Fruit fly (Drosophila melanogaster): ENCODE data around the gene atk.

Gene atk

DNA sequence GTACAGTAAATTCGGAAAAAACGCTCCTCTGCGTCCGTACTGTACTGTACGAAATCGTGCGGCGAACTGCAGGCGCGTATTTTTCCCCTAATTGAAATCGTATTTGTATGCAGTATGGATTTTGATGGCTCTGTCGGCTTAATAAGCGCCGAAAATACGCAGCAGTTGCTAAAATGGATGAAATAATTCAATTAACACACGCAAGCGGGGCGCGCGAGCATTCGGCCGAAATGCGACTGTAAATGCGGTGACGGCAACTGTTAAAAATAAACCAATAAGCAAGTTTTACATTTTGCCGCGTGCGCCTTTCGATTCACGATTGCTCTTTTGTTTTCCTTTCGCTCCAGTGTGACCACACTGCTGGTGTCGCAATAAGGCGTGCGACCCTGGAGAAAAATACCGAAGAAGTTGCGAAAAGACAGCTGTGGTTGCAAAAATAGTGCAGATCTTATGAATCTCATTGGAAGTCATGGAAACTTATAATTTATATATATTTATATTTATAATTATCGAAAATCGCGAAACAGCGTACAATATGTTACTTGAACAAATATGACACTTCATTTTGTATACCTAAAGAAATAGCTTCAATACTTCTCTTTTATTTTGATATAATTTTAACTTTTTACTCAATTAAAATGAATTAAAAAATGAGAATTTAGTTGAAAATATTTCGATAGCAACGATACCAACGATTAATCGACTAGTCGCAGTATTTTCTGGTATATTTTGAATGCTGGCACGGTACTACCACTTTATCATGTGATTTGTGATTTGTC lies 8.5 kb upstream of the atk start, which contains the start of the genes CG32428 and CG5969 (continued):
- TF ChIP-seq Fer2 (tag; optimal IDR thresholded peaks at IDR 0.05), result peak; percentile 52
- peak; percentile 52; the same call in 1 of the 2 replicates for TF ChIP-seq CG31224 (GFP tag; IDR thresholded peaks at IDR 0.05)
- peak; percentile 58 for TF ChIP-seq sug (tag; optimal IDR thresholded peaks at IDR 0.05)
- peak; percentile 70 for TF ChIP-seq CG8924 (tag; optimal IDR thresholded peaks at IDR 0.05)
- TF ChIP-seq lab (GFP tag; optimal IDR thresholded peaks at IDR 0.05), result peak; percentile 72
- TF ChIP-seq CG12391 (tag; optimal IDR thresholded peaks at IDR 0.05), result peak; percentile 79
- TF ChIP-seq zen (tag; optimal IDR thresholded peaks at IDR 0.05), result peak; percentile 8
- TF ChIP-seq CG15011 (GFP tag; optimal IDR thresholded peaks at IDR 0.05), result no peak
- TF ChIP-seq CG10147 (GFP tag; optimal IDR thresholded peaks at IDR 0.05), result peak; percentile 65
- TF ChIP-seq CG18764 (GFP tag; optimal IDR thresholded peaks at IDR 0.05), result peak; percentile 13
- peak; percentile 36; the same call in 2 of the 3 replicates for TF ChIP-seq ci (GFP tag; IDR thresholded peaks at IDR 0.05)
- TF ChIP-seq CG7987 (GFP tag; optimal IDR thresholded peaks at IDR 0.05), result peak; percentile 12
- peak; percentile 55 for TF ChIP-seq CG15514 (GFP tag; optimal IDR thresholded peaks at IDR 0.05)
- TF ChIP-seq Dip3 (GFP tag; optimal IDR thresholded peaks at IDR 0.05), result peak; percentile 9
- TF ChIP-seq CG7372 (GFP tag; IDR thresholded peaks at IDR 0.05), result peak; percentile 45; the same call in 1 of the 2 replicates
- peak; percentile 53 for TF ChIP-seq CG13894 (tag; optimal IDR thresholded peaks at IDR 0.05)
- peak; percentile 65 for TF ChIP-seq CG30020 (tag; optimal IDR thresholded peaks at IDR 0.05)
- TF ChIP-seq CG11247 (GFP tag; IDR thresholded peaks at IDR 0.05), result peak; percentile 61
- peak; percentile 70 for TF ChIP-seq CG9817 (tag; optimal IDR thresholded peaks at IDR 0.05)
- peak; percentile 32 for TF ChIP-seq slou (GFP tag; optimal IDR thresholded peaks at IDR 0.05)
- peak; percentile 32 for TF ChIP-seq gcm (GFP tag; optimal IDR thresholded peaks at IDR 0.05)
- peak; percentile 7 for TF ChIP-seq CG6854 (GFP tag; optimal IDR thresholded peaks at IDR 0.05)
- peak; percentile 55 for TF ChIP-seq Deaf1 (tag; optimal IDR thresholded peaks at IDR 0.05)
- peak; percentile 28 for TF ChIP-seq CG12155 (GFP tag; optimal IDR thresholded peaks at IDR 0.05)
- peak; percentile 53 for TF ChIP-seq Hr3 (GFP tag; optimal IDR thresholded peaks at IDR 0.05)
- peak; percentile 65 for TF ChIP-seq sob (GFP tag; IDR thresholded peaks at IDR 0.05)
- peak; percentile 96 for TF ChIP-seq CG14710 (tag; optimal IDR thresholded peaks at IDR 0.05)
- TF ChIP-seq Ssrp (tag; optimal IDR thresholded peaks at IDR 0.05), result peak; percentile 28
- peak; percentile 80 for TF ChIP-seq CG2678 (tag; optimal IDR thresholded peaks at IDR 0.05)
- TF ChIP-seq Usf (GFP tag; optimal IDR thresholded peaks at IDR 0.05), result peak; percentile 55
- TF ChIP-seq Abd-B (GFP tag; optimal IDR thresholded peaks at IDR 0.05), result peak; percentile 65
- TF ChIP-seq CG18476 (GFP tag; optimal IDR thresholded peaks at IDR 0.05), result no peak
- peak; percentile 20 for TF ChIP-seq CG6813 (GFP tag; optimal IDR thresholded peaks at IDR 0.05)
- TF ChIP-seq Ets97D (GFP tag; optimal IDR thresholded peaks at IDR 0.05), result peak; percentile 39
- peak; percentile 46; the same call in 1 of the 2 replicates for TF ChIP-seq chm (GFP tag; IDR thresholded peaks at IDR 0.05)
- peak; percentile 29 for TF ChIP-seq CG30431 (GFP tag; optimal IDR thresholded peaks at IDR 0.05)
- peak; percentile 67 for TF ChIP-seq NfI (GFP tag; optimal IDR thresholded peaks at IDR 0.05)
- TF ChIP-seq CG3995 (GFP tag; optimal IDR thresholded peaks at IDR 0.05), result peak; percentile 95
- peak; percentile 36 for TF ChIP-seq ewg (GFP tag; optimal IDR thresholded peaks at IDR 0.05)
- TF ChIP-seq cwo (GFP tag; optimal IDR thresholded peaks at IDR 0.05), result peak; percentile 56
- TF ChIP-seq Dp (GFP tag; optimal IDR thresholded peaks at IDR 0.05), result peak; percentile 57
- no peak for TF ChIP-seq CG10543 (GFP tag; optimal IDR thresholded peaks at IDR 0.05)
- peak; percentile 52 for TF ChIP-seq BEAF-32 (GFP tag; optimal IDR thresholded peaks at IDR 0.05)
- TF ChIP-seq wdn (GFP tag; IDR thresholded peaks at IDR 0.05), result 0 out of 2 replicates have a peak, but pooled peaks have one; percentile 43
- TF ChIP-seq slbo (GFP tag; IDR thresholded peaks at IDR 0.05), result peak; percentile 89
- TF ChIP-seq insv (GFP tag; optimal IDR thresholded peaks at IDR 0.05), result peak in 1 of 2 experiments; percentile 70
- TF ChIP-seq Dref (GFP tag; IDR thresholded peaks at IDR 0.05), result peak; percentile 38; the same call in 1 of the 2 replicates
